Fruit fly (Drosophila melanogaster): Measurements from ENCODE around the gene CG44014.

Gene CG44014

DNA sequence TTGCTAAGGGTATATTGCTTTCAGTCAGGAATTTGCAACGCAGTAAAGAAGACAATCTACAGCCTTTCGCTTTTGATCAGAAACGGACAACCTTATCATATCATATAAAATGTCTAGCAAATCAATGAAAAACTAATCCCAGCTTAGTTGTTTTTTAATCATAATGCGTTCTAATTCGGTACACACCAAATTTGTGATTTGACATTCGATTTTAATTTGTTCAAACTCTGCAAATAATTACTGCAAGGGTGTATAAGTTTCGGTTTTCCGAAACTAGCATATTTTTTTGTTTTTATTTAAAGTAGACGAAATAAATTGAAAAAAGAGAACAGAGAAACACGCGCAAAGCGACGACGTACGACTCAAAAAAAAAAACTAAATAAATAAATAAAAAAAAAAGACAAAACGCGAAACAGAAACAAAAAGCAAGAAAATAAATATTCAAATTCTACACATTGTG lies 35.9 kb downstream of the CG44014 start (continued):
- TF ChIP-seq Bteb2 (GFP tag; optimal IDR thresholded peaks at IDR 0.05) (peak; percentile 51), CG13287 (GFP tag; IDR thresholded peaks at IDR 0.05; ENCODE audit: partially characterized antibody) (no peak), Xrp1 (GFP tag; IDR thresholded peaks at IDR 0.05) (peak; percentile 35; the same call in 1 of the 2 replicates), crc (GFP tag; optimal IDR thresholded peaks at IDR 0.05) (peak; percentile 4), CG7556 (GFP tag; optimal IDR thresholded peaks at IDR 0.05) (peak; percentile 50), CG6689 (GFP tag; IDR thresholded peaks at IDR 0.05) (0 out of 2 replicates have a peak, but pooled peaks have one; percentile 19), BtbVII (GFP tag; optimal IDR thresholded peaks at IDR 0.05) (peak; percentile 42), CG12155 (GFP tag; optimal IDR thresholded peaks at IDR 0.05) (peak; percentile 35), prd (optimal IDR thresholded peaks at IDR 0.05) (no peak), prd (GFP tag; IDR thresholded peaks at IDR 0.05) (peak; percentile 47; the same call in 2 of the 3 replicates), fd3F (GFP tag; optimal IDR thresholded peaks at IDR 0.05) (peak; percentile 65), CG10267 (tag; optimal IDR thresholded peaks at IDR 0.05) (peak; percentile 20), CG33557 (GFP tag; optimal IDR thresholded peaks at IDR 0.05) (no peak), Fer1 (GFP tag; optimal IDR thresholded peaks at IDR 0.05) (peak; percentile 17), HmgZ (tag; optimal IDR thresholded peaks at IDR 0.05) (peak; percentile 19), Dad (GFP tag; optimal IDR thresholded peaks at IDR 0.05) (peak; percentile 37), tap (tag; optimal IDR thresholded peaks at IDR 0.05) (peak; percentile 44), emc (GFP tag; optimal IDR thresholded peaks at IDR 0.05) (peak; percentile 8), CG9437 (GFP tag; optimal IDR thresholded peaks at IDR 0.05) (peak; percentile 33), NfI (GFP tag; optimal IDR thresholded peaks at IDR 0.05) (peak; percentile 32), CG17361 (GFP tag; IDR thresholded peaks at IDR 0.05) (peak; percentile 62; the same call in 2 of the 3 replicates), CG15011 (GFP tag; optimal IDR thresholded peaks at IDR 0.05) (peak; percentile 16), nom (GFP tag; optimal IDR thresholded peaks at IDR 0.05) (no peak), Hmr (GFP tag; optimal IDR thresholded peaks at IDR 0.05) (peak; percentile 30), ranshi (GFP tag; IDR thresholded peaks at IDR 0.05) (peak; percentile 35; the same call in 1 of the 2 replicates), CG4730 (GFP tag; IDR thresholded peaks at IDR 0.05) (peak; percentile 25; the same call in 1 of the 2 replicates), CG12104 (GFP tag; optimal IDR thresholded peaks at IDR 0.05) (peak; percentile 29), CG15696 (tag; optimal IDR thresholded peaks at IDR 0.05) (peak; percentile 26), CG10209 (GFP tag; optimal IDR thresholded peaks at IDR 0.05) (peak; percentile 51), jumu (GFP tag; optimal IDR thresholded peaks at IDR 0.05) (peak; percentile 22), ttk (GFP tag; IDR thresholded peaks at IDR 0.05) (peak; percentile 45), Mad (GFP tag; optimal IDR thresholded peaks at IDR 0.05) (peak; percentile 18), CG2129 (GFP tag; IDR thresholded peaks at IDR 0.05; ENCODE audit: partially characterized antibody) (no peak), CG1024 (GFP tag; IDR thresholded peaks at IDR 0.05) (no peak), sug (tag; optimal IDR thresholded peaks at IDR 0.05) (peak; percentile 30), CG9876 (GFP tag; optimal IDR thresholded peaks at IDR 0.05) (peak; percentile 34), CG12236 (GFP tag; optimal IDR thresholded peaks at IDR 0.05) (no peak), ken (GFP tag; IDR thresholded peaks at IDR 0.05) (no peak), CG11456 (GFP tag; IDR thresholded peaks at IDR 0.05) (no peak), seq (GFP tag; IDR thresholded peaks at IDR 0.05) (peak; percentile 44), CG3838 (GFP tag; optimal IDR thresholded peaks at IDR 0.05) (peak; percentile 2), lab (GFP tag; optimal IDR thresholded peaks at IDR 0.05) (peak; percentile 63), CG9817 (tag; optimal IDR thresholded peaks at IDR 0.05) (peak; percentile 53), CG15269 (tag; optimal IDR thresholded peaks at IDR 0.05) (peak; percentile 64), Trl (optimal IDR thresholded peaks at IDR 0.05) (no peak), Trl (GFP tag; optimal IDR thresholded peaks at IDR 0.05) (peak; percentile 37), CG32532 (GFP tag; IDR thresholded peaks at IDR 0.05) (peak; percentile 69), CG12219 (GFP tag; optimal IDR thresholded peaks at IDR 0.05) (peak; percentile 21), CG3847 (GFP tag; IDR thresholded peaks at IDR 0.05) (peak; percentile 47; the same call in 1 of the 2 replicates), CG17359 (tag; optimal IDR thresholded peaks at IDR 0.05) (peak; percentile 27), B-H1 (GFP tag; IDR thresholded peaks at IDR 0.05) (0 out of 3 replicates have a peak, but pooled peaks have one; percentile 19)

Measured in whole organism, embryonic.